Fruit fly (Drosophila melanogaster) whole organism, embryonic: Measurements from ENCODE around the gene CG31174.

Experiments used
- Adf1 ChIP-seq: fragments of 200-800 bp; sonication (Bioruptor generic); IDR thresholded peaks from 2 replicates; pipeline ENCODE4 v1.3.6; 2022; ENCODE audit warnings: missing biosample characterization, missing genetic modification characterization
- Blimp-1 ChIP-seq: fragments of 200-800 bp; sonication (Bioruptor generic); optimal IDR thresholded peaks from 3 replicates; lab custom pipeline; 2018; ENCODE audit warnings: missing biosample characterization, missing genetic modification characterization, mild to moderate bottlenecking, moderate library complexity, missing genetic modification reagents
- CG12219 ChIP-seq: fragments of 200-800 bp; sonication (Bioruptor generic); optimal IDR thresholded peaks from 3 replicates; lab custom pipeline; 2018; ENCODE audit warnings: missing biosample characterization, mild to moderate bottlenecking, missing genetic modification characterization
- CG13287 ChIP-seq: fragments of 200-800 bp; sonication (Bioruptor generic); IDR thresholded peaks from 2 replicates; pipeline ENCODE4 v1.3.6; 2022; ENCODE audit warnings: missing biosample characterization, missing genetic modification characterization; ENCODE audit not compliant: partially characterized antibody
- CG13624 ChIP-seq: fragments of 200-800 bp; sonication (Bioruptor generic); optimal IDR thresholded peaks from 2 replicates; lab custom pipeline; 2016; ENCODE audit warnings: missing biosample characterization, missing genetic modification characterization
- CG13894 ChIP-seq: fragments of 200-800 bp; sonication (Bioruptor generic); optimal IDR thresholded peaks from 3 replicates; lab custom pipeline; 2018; ENCODE audit warnings: missing biosample characterization, mild to moderate bottlenecking, missing genetic modification characterization, moderate library complexity
- CG14710 ChIP-seq: fragments of 200-800 bp; sonication (Bioruptor generic); optimal IDR thresholded peaks from 3 replicates; lab custom pipeline; 2019; ENCODE audit warnings: missing biosample characterization, mild to moderate bottlenecking, missing genetic modification characterization, moderate library complexity
- CG17328 ChIP-seq: fragments of 200-800 bp; sonication (Bioruptor generic); IDR thresholded peaks from 2 replicates; pipeline ENCODE4 v1.3.6; 2022; ENCODE audit warnings: missing biosample characterization, missing genetic modification characterization
- CG17802 ChIP-seq: fragments of 200-800 bp; sonication (Bioruptor generic); optimal IDR thresholded peaks from 2 replicates; lab custom pipeline; 2018; ENCODE audit warnings: missing biosample characterization, mild to moderate bottlenecking, missing genetic modification characterization, moderate library complexity
- CG2120 ChIP-seq: fragments of 200-800 bp; sonication (Bioruptor generic); optimal IDR thresholded peaks from 3 replicates; lab custom pipeline; 2016; ENCODE audit warnings: missing biosample characterization, missing genetic modification characterization
- CG31388 ChIP-seq: fragments of 200-800 bp; sonication (Bioruptor generic); optimal IDR thresholded peaks from 2 replicates; lab custom pipeline; 2016; ENCODE audit warnings: missing biosample characterization, missing genetic modification characterization
- CG32767 ChIP-seq: fragments of 200-800 bp; sonication (Bioruptor generic); IDR thresholded peaks from 2 replicates; pipeline ENCODE4 v1.3.6; 2022; ENCODE audit warnings: missing biosample characterization, missing genetic modification characterization
- CG5953 ChIP-seq: fragments of 200-800 bp; sonication (Bioruptor generic); IDR thresholded peaks from 2 replicates; pipeline ENCODE4 v1.3.6; 2022; ENCODE audit warnings: missing biosample characterization, missing genetic modification characterization
- CG6765 ChIP-seq: fragments of 200-800 bp; sonication (Bioruptor generic); optimal IDR thresholded peaks from 3 replicates; lab custom pipeline; 2017; ENCODE audit warnings: missing biosample characterization, mild to moderate bottlenecking, missing genetic modification characterization
- CG7372 ChIP-seq: fragments of 200-800 bp; sonication (Bioruptor generic); IDR thresholded peaks from 2 replicates; pipeline ENCODE4 v1.3.6; 2022; ENCODE audit warnings: missing biosample characterization, missing genetic modification characterization
- CG7556 ChIP-seq: fragments of 200-800 bp; sonication (Bioruptor generic); optimal IDR thresholded peaks from 2 replicates; lab custom pipeline; 2017; ENCODE audit warnings: missing biosample characterization, mild to moderate bottlenecking, missing genetic modification characterization
- CG8765 ChIP-seq: fragments of 200-800 bp; sonication (Bioruptor generic); IDR thresholded peaks from 2 replicates; pipeline ENCODE4 v1.3.6; 2022; ENCODE audit warnings: missing biosample characterization, missing genetic modification characterization
- CG8944 ChIP-seq: fragments of 200-800 bp; sonication (Bioruptor generic); optimal IDR thresholded peaks from 3 replicates; lab custom pipeline; 2016; ENCODE audit warnings: missing biosample characterization, missing genetic modification characterization
- Camta ChIP-seq: fragments of 200-800 bp; sonication (Bioruptor generic); optimal IDR thresholded peaks from 2 replicates; lab custom pipeline; 2016; ENCODE audit warnings: missing biosample characterization, missing genetic modification characterization
- HLH54F ChIP-seq: fragments of 200-800 bp; sonication (Bioruptor generic); optimal IDR thresholded peaks from 3 replicates; lab custom pipeline; 2016; ENCODE audit warnings: missing biosample characterization, missing genetic modification characterization
- Hey ChIP-seq: fragments of 200-800 bp; sonication (Bioruptor generic); optimal IDR thresholded peaks from 3 replicates; lab custom pipeline; 2018; ENCODE audit warnings: missing biosample characterization, mild to moderate bottlenecking, missing genetic modification characterization
- Hr3 ChIP-seq: fragments of 200-800 bp; sonication (Bioruptor generic); optimal IDR thresholded peaks from 3 replicates; lab custom pipeline; 2016; ENCODE audit warnings: missing biosample characterization, missing genetic modification characterization
- Lpt ChIP-seq: fragments of >200 bp; optimal IDR thresholded peaks from 2 replicates; lab custom pipeline; 2018; ENCODE audit warnings: missing biosample characterization, missing genetic modification characterization
- Med ChIP-seq: fragments of 200-800 bp; sonication (Bioruptor generic); peaks from one replicate; lab custom pipeline; 2016; ENCODE audit warnings: missing biosample characterization, missing genetic modification characterization, mild to moderate bottlenecking, inconsistent platforms, moderate library complexity
- Nf-YA ChIP-seq: fragments of 200-800 bp; sonication (Bioruptor generic); IDR thresholded peaks from 2 replicates; pipeline ENCODE4 v1.3.6; 2022; ENCODE audit warnings: missing biosample characterization, missing genetic modification characterization
- Oli ChIP-seq: fragments of 200-800 bp; sonication (Bioruptor generic); optimal IDR thresholded peaks from 2 replicates; lab custom pipeline; 2018; ENCODE audit warnings: missing biosample characterization, mild to moderate bottlenecking, missing genetic modification characterization, moderate library complexity
- Poxn ChIP-seq: fragments of 200-800 bp; sonication (Bioruptor generic); IDR thresholded peaks from 2 replicates; pipeline ENCODE4 v1.3.6; 2022; ENCODE audit warnings: missing biosample characterization, missing genetic modification characterization
- Ravus ChIP-seq: fragments of 200-800 bp; sonication (Bioruptor generic); IDR thresholded peaks from 2 replicates; pipeline ENCODE4 v1.3.6; 2022; ENCODE audit warnings: missing biosample characterization, missing genetic modification characterization
- Sox102F ChIP-seq: fragments of 200-800 bp; sonication (Bioruptor generic); optimal IDR thresholded peaks from 2 replicates; lab custom pipeline; 2018; ENCODE audit warnings: missing biosample characterization, mild to moderate bottlenecking, missing genetic modification characterization, moderate library complexity
- ab ChIP-seq: fragments of 200-800 bp; sonication (Bioruptor generic); optimal IDR thresholded peaks from 2 replicates; lab custom pipeline; 2016; ENCODE audit warnings: missing biosample characterization, missing genetic modification characterization
- ap ChIP-seq: fragments of 200-800 bp; sonication (Bioruptor generic); IDR thresholded peaks from 2 replicates; pipeline ENCODE4 v1.3.6; 2022; ENCODE audit warnings: missing biosample characterization, missing genetic modification characterization
- br ChIP-seq: fragments of >200 bp; optimal IDR thresholded peaks from 2 replicates; lab custom pipeline; 2017
- dimm ChIP-seq: fragments of 200-800 bp; sonication (Bioruptor generic); IDR thresholded peaks from 2 replicates; pipeline ENCODE4 v1.3.6; 2022; ENCODE audit warnings: missing biosample characterization, missing genetic modification characterization
- fd96Cb ChIP-seq: fragments of 200-800 bp; sonication (Bioruptor generic); optimal IDR thresholded peaks from 2 replicates; lab custom pipeline; 2018; ENCODE audit warnings: missing biosample characterization, mild to moderate bottlenecking, missing genetic modification characterization, moderate library complexity
- fru ChIP-seq: fragments of >200 bp; optimal IDR thresholded peaks from 2 replicates; lab custom pipeline; 2017
- gcm2 ChIP-seq: fragments of 200-800 bp; sonication (Bioruptor generic); optimal IDR thresholded peaks from 2 replicates; lab custom pipeline; 2016; ENCODE audit warnings: missing biosample characterization, missing genetic modification characterization
- gfzf ChIP-seq: fragments of 200-800 bp; sonication (Bioruptor generic); optimal IDR thresholded peaks from 2 replicates; lab custom pipeline; 2016; ENCODE audit warnings: missing biosample characterization, mild to moderate bottlenecking, missing genetic modification characterization, moderate library complexity
- gt ChIP-seq: fragments of 200-800 bp; sonication (Bioruptor generic); IDR thresholded peaks from 2 replicates; pipeline ENCODE4 v1.3.6; 2022; ENCODE audit warnings: missing biosample characterization, missing genetic modification characterization
- hbn ChIP-seq: fragments of 200-800 bp; sonication (Bioruptor generic); IDR thresholded peaks from 2 replicates; pipeline ENCODE4 v1.3.6; 2022; ENCODE audit warnings: missing biosample characterization, missing genetic modification characterization; ENCODE audit not compliant: partially characterized antibody
- hth ChIP-seq: fragments of >200 bp; optimal IDR thresholded peaks from 2 replicates; lab custom pipeline; 2017; ENCODE audit warnings: inconsistent platforms
- jumu ChIP-seq: fragments of 200-800 bp; sonication (Bioruptor generic); optimal IDR thresholded peaks from 3 replicates; lab custom pipeline; 2016; ENCODE audit warnings: missing biosample characterization, missing genetic modification characterization
- lilli ChIP-seq: fragments of 200-800 bp; sonication (Bioruptor generic); optimal IDR thresholded peaks from 3 replicates; lab custom pipeline; 2016; ENCODE audit warnings: missing biosample characterization, missing genetic modification characterization
- lmd ChIP-seq: fragments of 200-800 bp; sonication (Bioruptor generic); IDR thresholded peaks from 2 replicates; pipeline ENCODE4 v1.3.6; 2022; ENCODE audit warnings: missing biosample characterization, missing genetic modification characterization
- mld ChIP-seq: fragments of 200-800 bp; sonication (Bioruptor generic); IDR thresholded peaks from 3 replicates; pipeline ENCODE4 v1.3.6; 2022; ENCODE audit warnings: missing biosample characterization, missing genetic modification characterization; ENCODE audit not compliant: partially characterized antibody
- onecut ChIP-seq: fragments of 200-800 bp; sonication (Bioruptor generic); IDR thresholded peaks from 2 replicates; pipeline ENCODE4 v1.3.6; 2022; ENCODE audit warnings: missing biosample characterization, missing genetic modification characterization
- pnt ChIP-seq: fragments of 200-800 bp; sonication (Bioruptor generic); optimal IDR thresholded peaks from 3 replicates; lab custom pipeline; 2016; ENCODE audit warnings: missing biosample characterization, missing genetic modification characterization
- pros ChIP-seq: fragments of 200-800 bp; sonication (Bioruptor generic); optimal IDR thresholded peaks from 3 replicates; lab custom pipeline; 2019; ENCODE audit warnings: missing biosample characterization, mild to moderate bottlenecking, missing genetic modification characterization, moderate library complexity
- ranshi ChIP-seq: fragments of 200-800 bp; sonication (Bioruptor generic); IDR thresholded peaks from 2 replicates; pipeline ENCODE4 v1.3.6; 2022; ENCODE audit warnings: missing biosample characterization, missing genetic modification characterization
- stc ChIP-seq: fragments of 200-800 bp; sonication (Bioruptor generic); IDR thresholded peaks from 2 replicates; pipeline ENCODE4 v1.3.6; 2022; ENCODE audit warnings: missing biosample characterization, missing genetic modification characterization
- tin ChIP-seq: fragments of 200-800 bp; sonication (Bioruptor generic); optimal IDR thresholded peaks from 3 replicates; lab custom pipeline; 2016; ENCODE audit warnings: missing biosample characterization, missing genetic modification characterization
- zfh2 ChIP-seq: fragments of 200-800 bp; sonication (Bioruptor generic); optimal IDR thresholded peaks from 2 replicates; lab custom pipeline; 2016; ENCODE audit warnings: missing biosample characterization, missing genetic modification characterization

CG31174 gene

dm6 chr3R:21834234-21835070, 34.9 kb downstream of the CG31174 start (continued):
- TF ChIP-seq CG32767, result 0 out of 2 replicates have a peak, but pooled peaks have one; percentile 13
- no peak for TF ChIP-seq CG5953 (GFP tag; lab: Robert Waterston, UW)
- TF ChIP-seq pnt (GFP tag; lab: Kevin White, UChicago), result no peak
- peak; percentile 77 for TF ChIP-seq pros (GFP tag; lab: Kevin White, UChicago)
- no peak for TF ChIP-seq Nf-YA
- no peak for TF ChIP-seq mld (GFP tag; lab: Robert Waterston, UW)
- no peak for TF ChIP-seq HLH54F (GFP tag; lab: Kevin White, UChicago)
- no peak for TF ChIP-seq ap (GFP tag; lab: Robert Waterston, UW)
- TF ChIP-seq ab (GFP tag; lab: Kevin White, UChicago), result no peak
- no peak for TF ChIP-seq Adf1 (GFP tag; lab: Robert Waterston, UW)
- TF ChIP-seq zfh2 (GFP tag; lab: Kevin White, UChicago), result no peak
- 0 out of 2 replicates have a peak, but pooled peaks have one; percentile 4 for TF ChIP-seq onecut (GFP tag; lab: Robert Waterston, UW)
- 0 out of 2 replicates have a peak, but pooled peaks have one; percentile 35 for TF ChIP-seq dimm (GFP tag; lab: Robert Waterston, UW)
- TF ChIP-seq Lpt, result no peak
- TF ChIP-seq fd96Cb (tag; lab: Kevin White, UChicago), result no peak
- TF ChIP-seq CG2120, result no peak
- no peak for TF ChIP-seq CG17802
- no peak for TF ChIP-seq Poxn (GFP tag; lab: Robert Waterston, UW)
- peak; percentile 24 for TF ChIP-seq Hr3 (GFP tag; lab: Kevin White, UChicago)
- TF ChIP-seq Camta (GFP tag; lab: Kevin White, UChicago), result no peak
- TF ChIP-seq hbn (GFP tag; lab: Robert Waterston, UW), result no peak
- no peak for TF ChIP-seq CG13624 (GFP tag; lab: Kevin White, UChicago)
- no peak for TF ChIP-seq lilli (GFP tag; lab: Kevin White, UChicago)
- TF ChIP-seq lmd, result no peak
- TF ChIP-seq CG8765 (GFP tag; lab: Robert Waterston, UW), result no peak
- peak; percentile 51 for TF ChIP-seq Oli (tag; lab: Kevin White, UChicago)
- TF ChIP-seq Ravus (GFP tag; lab: Robert Waterston, UW), result no peak
- TF ChIP-seq gt (GFP tag; lab: Robert Waterston, UW), result no peak
- TF ChIP-seq Sox102F (GFP tag; lab: Kevin White, UChicago), result peak; percentile 63
- no peak for TF ChIP-seq CG7372
- TF ChIP-seq CG7556, result peak; percentile 45
- TF ChIP-seq Hey (tag; lab: Kevin White, UChicago), result no peak
- no peak for TF ChIP-seq CG13894
- TF ChIP-seq CG17328 (GFP tag; lab: Robert Waterston, UW), result 0 out of 2 replicates have a peak, but pooled peaks have one; percentile 26
- TF ChIP-seq CG6765 (GFP tag; lab: Kevin White, UChicago), result no peak
- no peak for TF ChIP-seq stc (GFP tag; lab: Robert Waterston, UW)
- no peak for TF ChIP-seq ranshi (GFP tag; lab: Robert Waterston, UW)
- TF ChIP-seq CG31388 (GFP tag; lab: Kevin White, UChicago), result no peak
- peak; percentile 2 for TF ChIP-seq CG14710 (tag; lab: Kevin White, UChicago)
- TF ChIP-seq CG12219 (GFP tag; lab: Kevin White, UChicago), result peak; percentile 8
- TF ChIP-seq br, result no peak
- TF ChIP-seq hth, result no peak
- no peak for TF ChIP-seq tin (GFP tag; lab: Kevin White, UChicago)
- no peak for TF ChIP-seq CG13287 (GFP tag; lab: Robert Waterston, UW)
- no peak for TF ChIP-seq jumu (GFP tag; lab: Kevin White, UChicago)
- no peak for TF ChIP-seq fru (lab: Kevin White, UChicago)
- TF ChIP-seq gcm2, result no peak
- TF ChIP-seq CG8944 (GFP tag; lab: Kevin White, UChicago), result no peak
- TF ChIP-seq Blimp-1 (GFP tag; lab: Kevin White, UChicago), result peak; percentile 27
- no peak for TF ChIP-seq Med (GFP tag; lab: Kevin White, UChicago)
- TF ChIP-seq gfzf (GFP tag; lab: Kevin White, UChicago), result no peak
